Fruit fly (Drosophila melanogaster): ENCODE results near the gene vas.

DNA sequence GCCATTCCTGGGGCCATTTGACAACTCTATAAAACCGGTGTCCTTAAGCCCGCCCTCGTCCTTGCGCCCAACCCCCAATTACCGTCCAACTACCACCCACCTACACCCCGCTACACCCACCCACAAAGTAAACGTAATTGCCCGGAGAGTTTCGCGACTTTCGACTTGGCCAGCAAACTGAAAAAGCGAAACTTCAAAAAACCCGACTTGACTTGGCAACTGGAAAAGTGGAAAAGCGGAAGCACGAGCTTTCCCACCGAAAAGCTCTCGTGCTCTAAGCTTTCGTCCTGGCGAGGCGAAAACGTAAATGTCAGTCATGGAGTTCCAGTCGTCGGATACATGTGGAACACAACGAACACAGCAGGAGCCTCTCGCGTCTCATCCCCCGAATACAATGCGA is 45.4 kb upstream of the vas start, which contains the start of gene GABA-B-R1:
- TF ChIP-seq Hnf4 (GFP tag; optimal IDR thresholded peaks at IDR 0.05) (no peak), fru (GFP tag; optimal IDR thresholded peaks at IDR 0.05) (no peak), CG9705 (GFP tag; optimal IDR thresholded peaks at IDR 0.05) (no peak), usp (GFP tag; optimal IDR thresholded peaks at IDR 0.05) (no peak), pan (optimal IDR thresholded peaks at IDR 0.05) (no peak), Abd-B (GFP tag; optimal IDR thresholded peaks at IDR 0.05) (no peak), sv (GFP tag; optimal IDR thresholded peaks at IDR 0.05) (no peak)
